Worm (Caenorhabditis elegans) whole organism, late embryonic: ENCODE measurements around the gene Y81G3A.6.

Experiments
- elt-2 ChIP-seq: sonication (generic microtip); optimal IDR thresholded peaks from 2 replicates; lab custom pipeline; 2016; ENCODE audit warnings: missing genetic modification reagents, missing genetic modification characterization, missing compliant biosample characterization
- tbx-2 ChIP-seq: sonication (generic microtip); optimal IDR thresholded peaks from 2 replicates; lab custom pipeline; 2016; ENCODE audit warnings: missing genetic modification characterization, missing compliant biosample characterization
- unc-42 ChIP-seq: sonication (generic microtip); optimal IDR thresholded peaks from 2 replicates; lab custom pipeline; 2016; ENCODE audit warnings: missing genotype, missing genetic modification characterization, missing compliant biosample characterization

DNA sequence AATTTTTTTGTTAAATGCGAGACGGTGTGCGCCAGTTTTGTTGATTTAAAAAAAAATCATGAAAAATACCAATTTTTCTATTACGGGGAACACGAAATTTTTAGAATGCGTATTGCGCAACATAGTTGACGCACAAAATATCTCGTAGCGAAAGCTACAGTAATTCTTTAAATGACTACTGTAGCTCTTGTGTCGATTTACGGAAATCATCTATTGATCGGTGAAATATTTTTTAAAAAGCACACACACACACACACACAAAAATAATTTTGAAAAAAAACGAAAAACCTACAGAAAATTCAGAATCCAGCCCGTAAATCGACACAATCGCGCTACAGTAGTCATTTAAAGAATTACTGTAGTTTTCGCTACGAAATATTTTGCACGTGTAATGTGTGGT is 9.6 kb upstream of the Y81G3A.6 start:
- no peak for TF ChIP-seq elt-2 (tag; lab: Kevin White, UChicago)
- no peak for TF ChIP-seq unc-42 (tag; lab: Kevin White, UChicago)
- TF ChIP-seq tbx-2 = no peak
